Fruit fly (Drosophila melanogaster) whole organism, embryonic: Measurements from ENCODE around the gene Ubc7.

Experiments
- Blimp-1 ChIP-seq: fragments of 200-800 bp; sonication (Bioruptor generic); optimal IDR thresholded peaks from 3 replicates; lab custom pipeline; 2018; ENCODE audit warnings: missing biosample characterization, missing genetic modification characterization, mild to moderate bottlenecking, moderate library complexity, missing genetic modification reagents
- C15 ChIP-seq: fragments of 200-800 bp; sonication (Bioruptor generic); IDR thresholded peaks from 3 replicates; pipeline ENCODE4 v1.3.6; 2022; ENCODE audit warnings: missing biosample characterization, missing genetic modification characterization
- CG10274 ChIP-seq: fragments of 200-800 bp; sonication (Bioruptor generic); optimal IDR thresholded peaks from 3 replicates; lab custom pipeline; 2017; ENCODE audit warnings: missing biosample characterization, mild to moderate bottlenecking, missing genetic modification characterization
- CG10321 ChIP-seq: fragments of 200-800 bp; sonication (Bioruptor generic); IDR thresholded peaks from 2 replicates; pipeline ENCODE4 v1.3.6; 2022; ENCODE audit warnings: missing biosample characterization, missing genetic modification characterization
- CG10959 ChIP-seq: fragments of 200-800 bp; sonication (Bioruptor generic); IDR thresholded peaks from 2 replicates; pipeline ENCODE4 v1.3.6; 2022; ENCODE audit warnings: missing biosample characterization, missing genetic modification characterization
- CG11695 ChIP-seq: fragments of 200-800 bp; sonication (Bioruptor generic); IDR thresholded peaks from 3 replicates; pipeline ENCODE4 v1.3.6; 2022; ENCODE audit warnings: missing biosample characterization, missing genetic modification characterization
- CG1233 ChIP-seq: fragments of 200-800 bp; sonication (Bioruptor generic); optimal IDR thresholded peaks from 4 replicates; lab custom pipeline; 2018; ENCODE audit warnings: missing biosample characterization, mild to moderate bottlenecking, missing genetic modification characterization
- CG15269 ChIP-seq: fragments of 200-800 bp; sonication (Bioruptor generic); optimal IDR thresholded peaks from 2 replicates; lab custom pipeline; 2018; ENCODE audit warnings: missing biosample characterization, mild to moderate bottlenecking, missing genetic modification characterization, moderate library complexity
- CG15514 ChIP-seq: fragments of 200-800 bp; sonication (Bioruptor generic); optimal IDR thresholded peaks from 3 replicates; lab custom pipeline; 2017; ENCODE audit warnings: missing biosample characterization, missing genetic modification characterization, mild to moderate bottlenecking, moderate library complexity, missing genetic modification reagents
- CG16863 ChIP-seq: fragments of 200-800 bp; sonication (Bioruptor generic); optimal IDR thresholded peaks from 3 replicates; lab custom pipeline; 2016; ENCODE audit warnings: missing biosample characterization, missing genetic modification characterization
- CG18262 ChIP-seq: fragments of 200-800 bp; optimal IDR thresholded peaks from 3 replicates; lab custom pipeline; 2019; ENCODE audit warnings: missing biosample characterization, mild to moderate bottlenecking, missing genetic modification characterization, moderate library complexity
- CG18619 ChIP-seq: fragments of 200-800 bp; sonication (Bioruptor generic); optimal IDR thresholded peaks from 3 replicates; lab custom pipeline; 2017; ENCODE audit warnings: missing biosample characterization, mild to moderate bottlenecking, missing genetic modification characterization
- CG2712 ChIP-seq: fragments of 200-800 bp; optimal IDR thresholded peaks from 3 replicates; lab custom pipeline; 2019; ENCODE audit warnings: missing biosample characterization, mild to moderate bottlenecking, missing genetic modification characterization, moderate library complexity
- CG30403 ChIP-seq: fragments of 200-800 bp; sonication (Bioruptor generic); optimal IDR thresholded peaks from 3 replicates; lab custom pipeline; 2016; ENCODE audit warnings: missing biosample characterization, missing genetic modification characterization
- CG31388 ChIP-seq: fragments of 200-800 bp; sonication (Bioruptor generic); optimal IDR thresholded peaks from 2 replicates; lab custom pipeline; 2016; ENCODE audit warnings: missing biosample characterization, missing genetic modification characterization
- CG34376 ChIP-seq: fragments of 200-800 bp; sonication (Bioruptor generic); optimal IDR thresholded peaks from 2 replicates; lab custom pipeline; 2018; ENCODE audit warnings: missing biosample characterization, mild to moderate bottlenecking, missing genetic modification characterization
- CG3726 ChIP-seq: fragments of 200-800 bp; sonication (Bioruptor generic); IDR thresholded peaks from 3 replicates; pipeline ENCODE4, ENCODE4 v1.3.6; 2022; ENCODE audit warnings: missing biosample characterization, missing genetic modification characterization
- CG4424 ChIP-seq: fragments of 200-800 bp; sonication (Bioruptor generic); optimal IDR thresholded peaks from 3 replicates; lab custom pipeline; 2016; ENCODE audit warnings: missing biosample characterization, missing genetic modification characterization
- CG4820 ChIP-seq: fragments of 200-800 bp; sonication (Bioruptor generic); optimal IDR thresholded peaks from 3 replicates; lab custom pipeline; 2016; ENCODE audit warnings: missing biosample characterization, missing genetic modification characterization
- CG6654 ChIP-seq: fragments of 200-800 bp; sonication (Bioruptor generic); optimal IDR thresholded peaks from 2 replicates; lab custom pipeline; 2017; ENCODE audit warnings: missing biosample characterization, mild to moderate bottlenecking, missing genetic modification characterization
- CG7372 ChIP-seq: fragments of 200-800 bp; sonication (Bioruptor generic); IDR thresholded peaks from 2 replicates; pipeline ENCODE4 v1.3.6; 2022; ENCODE audit warnings: missing biosample characterization, missing genetic modification characterization
- CG7839 ChIP-seq: fragments of 200-800 bp; sonication (Bioruptor generic); optimal IDR thresholded peaks from 3 replicates; lab custom pipeline; 2018; ENCODE audit warnings: missing biosample characterization, mild to moderate bottlenecking, missing genetic modification characterization, moderate library complexity
- E2f1 ChIP-seq: fragments of 200-800 bp; sonication (Bioruptor generic); IDR thresholded peaks from 2 replicates; pipeline ENCODE4 v1.3.6; 2022; ENCODE audit warnings: missing biosample characterization, missing genetic modification characterization
- Hmr ChIP-seq: fragments of 200-800 bp; sonication (Bioruptor generic); optimal IDR thresholded peaks from 3 replicates; lab custom pipeline; 2017; ENCODE audit warnings: mild to moderate bottlenecking, missing biosample characterization, missing genetic modification reagents, missing genetic modification characterization
- Hr3 ChIP-seq: fragments of 200-800 bp; sonication (Bioruptor generic); optimal IDR thresholded peaks from 3 replicates; lab custom pipeline; 2016; ENCODE audit warnings: missing biosample characterization, missing genetic modification characterization
- Hr39 ChIP-seq: fragments of >200 bp; optimal IDR thresholded peaks from 2 replicates; lab custom pipeline; 2017
- MESR4 ChIP-seq: fragments of 200-800 bp; sonication (Bioruptor generic); optimal IDR thresholded peaks from 2 replicates; lab custom pipeline; 2018; ENCODE audit warnings: missing biosample characterization, mild to moderate bottlenecking, missing genetic modification characterization, moderate library complexity
- Mes4 ChIP-seq: fragments of 200-800 bp; sonication (Bioruptor generic); optimal IDR thresholded peaks from 2 replicates; lab custom pipeline; 2016; ENCODE audit warnings: missing biosample characterization, missing genetic modification characterization
- Oli ChIP-seq: fragments of 200-800 bp; sonication (Bioruptor generic); optimal IDR thresholded peaks from 2 replicates; lab custom pipeline; 2018; ENCODE audit warnings: missing biosample characterization, mild to moderate bottlenecking, missing genetic modification characterization, moderate library complexity
- Ptx1 ChIP-seq: fragments of 200-800 bp; sonication (Bioruptor generic); IDR thresholded peaks from 2 replicates; pipeline ENCODE4 v1.3.6; 2022; ENCODE audit warnings: missing biosample characterization, missing genetic modification characterization
- Taf1 ChIP-seq: fragments of 200-800 bp; sonication (Bioruptor generic); IDR thresholded peaks from 2 replicates; pipeline ENCODE4 v1.3.6; 2022; ENCODE audit warnings: missing biosample characterization, missing genetic modification characterization
- amos ChIP-seq: fragments of 200-800 bp; sonication (Bioruptor generic); IDR thresholded peaks from 2 replicates; pipeline ENCODE4 v1.3.6; 2022; ENCODE audit warnings: missing biosample characterization, missing genetic modification characterization; ENCODE audit not compliant: partially characterized antibody
- chinmo ChIP-seq: fragments of 200-800 bp; sonication (Bioruptor generic); IDR thresholded peaks from 4 replicates; pipeline ENCODE4 v1.3.6; 2022; ENCODE audit warnings: missing biosample characterization, missing genetic modification characterization; ENCODE audit not compliant: partially characterized antibody
- ci ChIP-seq: fragments of 200-800 bp; sonication (Bioruptor generic); IDR thresholded peaks from 3 replicates; pipeline ENCODE4 v1.3.6; 2022; ENCODE audit warnings: missing biosample characterization, missing genetic modification characterization
- crc ChIP-seq: fragments of 200-800 bp; sonication (Bioruptor generic); optimal IDR thresholded peaks from 2 replicates; lab custom pipeline; 2016; ENCODE audit warnings: missing biosample characterization, missing genetic modification characterization
- dpn ChIP-seq, 2 experiments: fragments of 200-800 bp; sonication (Bioruptor generic); optimal IDR thresholded peaks; 3 replicates each; lab custom pipeline; 2016; ENCODE audit warnings: missing biosample characterization in 2 of 2, missing genetic modification characterization in 2 of 2
- dysf ChIP-seq: fragments of 200-800 bp; sonication (Bioruptor generic); IDR thresholded peaks from 3 replicates; pipeline ENCODE4 v1.3.6; 2022; ENCODE audit warnings: missing biosample characterization, missing genetic modification characterization
- gfzf ChIP-seq: fragments of 200-800 bp; sonication (Bioruptor generic); optimal IDR thresholded peaks from 2 replicates; lab custom pipeline; 2016; ENCODE audit warnings: missing biosample characterization, mild to moderate bottlenecking, missing genetic modification characterization, moderate library complexity
- gsb ChIP-seq: fragments of 200-800 bp; sonication (Bioruptor generic); IDR thresholded peaks from 2 replicates; pipeline ENCODE4 v1.3.6; 2022; ENCODE audit warnings: missing biosample characterization, missing genetic modification characterization
- gsb-n ChIP-seq: fragments of 200-800 bp; sonication (Bioruptor generic); optimal IDR thresholded peaks from 3 replicates; lab custom pipeline; 2018; ENCODE audit warnings: missing biosample characterization, mild to moderate bottlenecking, missing genetic modification characterization
- her ChIP-seq: fragments of 200-800 bp; sonication (Bioruptor generic); optimal IDR thresholded peaks from 2 replicates; lab custom pipeline; 2016; ENCODE audit warnings: missing biosample characterization, missing genetic modification characterization
- ind ChIP-seq: fragments of 200-800 bp; sonication (Bioruptor generic); optimal IDR thresholded peaks from 3 replicates; lab custom pipeline; 2016; ENCODE audit warnings: missing biosample characterization, missing genetic modification characterization
- jing ChIP-seq: fragments of 200-800 bp; sonication (Bioruptor generic); optimal IDR thresholded peaks from 2 replicates; lab custom pipeline; 2018; ENCODE audit warnings: missing biosample characterization, mild to moderate bottlenecking, missing genetic modification characterization
- lab ChIP-seq: fragments of 200-800 bp; sonication (Bioruptor generic); optimal IDR thresholded peaks from 3 replicates; lab custom pipeline; 2017; ENCODE audit warnings: missing biosample characterization, missing genetic modification characterization, mild to moderate bottlenecking, moderate library complexity, missing genetic modification reagents
- nerfin-1 ChIP-seq: fragments of 200-800 bp; sonication (Bioruptor generic); optimal IDR thresholded peaks from 3 replicates; lab custom pipeline; 2019; ENCODE audit warnings: missing biosample characterization, mild to moderate bottlenecking, missing genetic modification characterization, moderate library complexity
- nerfin-2 ChIP-seq: fragments of 200-800 bp; sonication (Bioruptor generic); IDR thresholded peaks from 2 replicates; pipeline ENCODE4 v1.3.6; 2022; ENCODE audit warnings: missing biosample characterization, missing genetic modification characterization; ENCODE audit not compliant: partially characterized antibody
- prd ChIP-seq, 3 experiments: fragments of >200 bp in 2 of 3; fragments of 200-800 bp in 1 of 3; sonication (Bioruptor generic) in 1 of 3; optimal IDR thresholded peaks in 2 of 3; IDR thresholded peaks in 1 of 3; 2 replicates in 2 of 3; 3 replicates in 1 of 3; pipeline versions ENCODE4 v1.3.6 to Lab custom; 2017 to 2022; ENCODE audit warnings: missing biosample characterization in 1 of 3, missing genetic modification characterization in 1 of 3
- psq ChIP-seq: fragments of 200-800 bp; sonication (Bioruptor generic); optimal IDR thresholded peaks from 2 replicates; lab custom pipeline; 2017; ENCODE audit warnings: missing biosample characterization, missing genetic modification characterization
- sens ChIP-seq: fragments of 200-800 bp; sonication (Bioruptor generic); peaks from one replicate; lab custom pipeline; 2016; ENCODE audit warnings: missing biosample characterization, missing genetic modification characterization
- tgo ChIP-seq: fragments of 200-800 bp; sonication (Bioruptor generic); IDR thresholded peaks from 3 replicates; pipeline ENCODE4 v1.3.6; 2022; ENCODE audit warnings: missing biosample characterization, missing genetic modification characterization
- zfh1 ChIP-seq: fragments of 200-800 bp; sonication (Bioruptor generic); IDR thresholded peaks from 3 replicates; pipeline ENCODE4 v1.3.6; 2022; ENCODE audit warnings: missing biosample characterization, missing genetic modification characterization

The Ubc7 gene

DNA sequence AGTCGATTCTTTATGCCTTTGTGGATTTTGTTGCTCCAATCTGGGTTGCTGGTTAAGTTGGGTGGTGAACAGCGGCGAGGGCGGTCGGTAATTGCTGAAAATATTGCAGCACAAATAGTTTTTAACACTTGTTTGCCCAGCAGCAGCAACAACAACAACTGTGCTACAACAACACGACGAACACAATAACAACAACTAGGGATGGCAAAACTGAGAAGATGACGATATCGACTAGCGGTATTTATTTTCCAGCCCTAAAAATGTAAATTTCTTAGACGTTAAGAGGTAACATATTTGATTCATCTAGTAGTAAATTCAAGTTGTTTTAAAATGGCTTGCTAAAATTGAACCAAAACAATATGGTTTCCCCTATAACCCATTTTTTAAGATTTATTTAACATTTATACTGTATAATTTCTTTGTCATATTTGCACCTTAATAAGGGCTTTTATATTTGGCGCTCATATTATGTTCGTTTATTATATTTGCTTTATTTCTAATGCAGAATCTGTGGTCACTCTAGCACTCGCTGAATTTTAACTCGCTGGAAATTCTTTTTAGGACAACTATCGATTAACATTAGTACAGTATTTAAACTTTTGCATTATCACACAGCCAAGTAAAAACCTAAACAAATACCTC is 5.0 kb downstream of the Ubc7 start (continued):
- TF ChIP-seq Blimp-1 (no peak), CG18619 (GFP tag; lab: Kevin White, UChicago) (peak; percentile 6), CG3726 (GFP tag; lab: Robert Waterston, UW) (no peak), CG4424 (peak; percentile 22), Hmr (GFP tag; lab: Kevin White, UChicago) (no peak), sens (GFP tag; lab: Kevin White, UChicago) (peak; percentile 80), Hr39 (no peak), MESR4 (peak; percentile 68), CG11695 (GFP tag; lab: Robert Waterston, UW) (no peak), CG34376 (peak; percentile 4), Ptx1 (GFP tag; lab: Robert Waterston, UW) (no peak), ci (GFP tag; lab: Robert Waterston, UW) (no peak), E2f1 (GFP tag; lab: Robert Waterston, UW) (no peak), CG2712 (tag; lab: Kevin White, UChicago) (peak; percentile 3), chinmo (GFP tag; lab: Robert Waterston, UW) (no peak), nerfin-1 (tag; lab: Kevin White, UChicago) (peak; percentile 13), Hr3 (no peak), Taf1 (GFP tag; lab: Robert Waterston, UW) (no peak), psq (GFP tag; lab: Kevin White, UChicago) (no peak), CG30403 (peak; percentile 10), zfh1 (GFP tag; lab: Robert Waterston, UW) (no peak), CG10959 (GFP tag; lab: Robert Waterston, UW) (no peak), amos (GFP tag; lab: Robert Waterston, UW) (peak; percentile 5; the same call in 1 of the 2 replicates), CG4820 (GFP tag; lab: Kevin White, UChicago) (no peak), CG7372 (no peak), CG16863 (GFP tag; lab: Kevin White, UChicago) (no peak), gfzf (GFP tag; lab: Kevin White, UChicago) (peak; percentile 56), tgo (GFP tag; lab: Robert Waterston, UW) (no peak), CG7839 (tag; lab: Kevin White, UChicago) (no peak), gsb-n (tag; lab: Kevin White, UChicago) (no peak), CG6654 (GFP tag; lab: Kevin White, UChicago) (no peak), jing (GFP tag; lab: Kevin White, UChicago) (no peak), dpn (GFP tag; optimal IDR thresholded peaks at IDR 0.05; lab: Kevin White, UChicago) (peak in 1 of 2 experiments; percentile 1), CG31388 (no peak), CG10274 (GFP tag; lab: Kevin White, UChicago) (no peak), nerfin-2 (no peak), her (GFP tag; lab: Kevin White, UChicago) (no peak), CG10321 (GFP tag; lab: Robert Waterston, UW) (no peak), C15 (GFP tag; lab: Robert Waterston, UW) (no peak), CG15269 (tag; lab: Kevin White, UChicago) (no peak), CG1233 (GFP tag; lab: Kevin White, UChicago) (no peak), Oli (tag; lab: Kevin White, UChicago) (no peak), CG15514 (GFP tag; lab: Kevin White, UChicago) (peak; percentile 10), dysf (GFP tag; lab: Robert Waterston, UW) (no peak), lab (GFP tag; lab: Kevin White, UChicago) (no peak), prd (optimal IDR thresholded peaks at IDR 0.05; lab: Kevin White, UChicago) (no peak), prd (GFP tag; IDR thresholded peaks at IDR 0.05; lab: Robert Waterston, UW) (no peak), CG18262 (no peak), crc (GFP tag; lab: Kevin White, UChicago) (no peak), gsb (GFP tag; lab: Robert Waterston, UW) (no peak), Mes4 (GFP tag; lab: Kevin White, UChicago) (no peak), ind (no peak)
